Worm (Caenorhabditis elegans) whole organism, L3 larva: ENCODE data around the gene ZK669.5.

Experiments used
- elt-3 ChIP-seq, 3 experiments: fragments of 150-350 bp in 1 of 3; sonication (generic microtip) in 2 of 3; optimal IDR thresholded peaks; 2 replicates in 2 of 3; 4 replicates in 1 of 3; lab custom pipeline; 2014 to 2017; ENCODE audit warnings: missing biosample characterization in 3 of 3, missing genetic modification characterization in 3 of 3
- fkh-10 ChIP-seq: sonication (generic microtip); optimal IDR thresholded peaks from 2 replicates; lab custom pipeline; 2017; ENCODE audit warnings: missing biosample characterization, missing genetic modification reagents, missing genetic modification characterization
- lin-39 ChIP-seq: fragments of 150-350 bp; optimal IDR thresholded peaks from 2 replicates; lab custom pipeline; 2018; ENCODE audit warnings: missing biosample characterization, missing genetic modification reagents, missing genetic modification characterization
- nhr-12 ChIP-seq: fragments of 150-350 bp; optimal IDR thresholded peaks from 2 replicates; lab custom pipeline; 2014; ENCODE audit warnings: missing biosample characterization, missing genetic modification characterization
- nhr-25 ChIP-seq: sonication (generic microtip); optimal IDR thresholded peaks from 2 replicates; lab custom pipeline; 2017; ENCODE audit warnings: missing biosample characterization, missing genetic modification characterization
- pha-4 ChIP-seq: fragments of 150-350 bp; optimal IDR thresholded peaks from 2 replicates; lab custom pipeline; 2014; ENCODE audit warnings: missing biosample characterization, missing genetic modification reagents, missing genetic modification characterization
- tbx-2 ChIP-seq: sonication (generic microtip); optimal IDR thresholded peaks from 2 replicates; lab custom pipeline; 2016; ENCODE audit warnings: mild to moderate bottlenecking, missing genetic modification characterization, missing compliant biosample characterization
- ztf-11 ChIP-seq: fragments of 150-350 bp; optimal IDR thresholded peaks from 2 replicates; lab custom pipeline; 2014; ENCODE audit warnings: missing biosample characterization, missing genetic modification characterization
- ztf-4 ChIP-seq: fragments of 150-350 bp; optimal IDR thresholded peaks from 2 replicates; lab custom pipeline; 2014; ENCODE audit warnings: missing biosample characterization, missing genetic modification characterization

DNA sequence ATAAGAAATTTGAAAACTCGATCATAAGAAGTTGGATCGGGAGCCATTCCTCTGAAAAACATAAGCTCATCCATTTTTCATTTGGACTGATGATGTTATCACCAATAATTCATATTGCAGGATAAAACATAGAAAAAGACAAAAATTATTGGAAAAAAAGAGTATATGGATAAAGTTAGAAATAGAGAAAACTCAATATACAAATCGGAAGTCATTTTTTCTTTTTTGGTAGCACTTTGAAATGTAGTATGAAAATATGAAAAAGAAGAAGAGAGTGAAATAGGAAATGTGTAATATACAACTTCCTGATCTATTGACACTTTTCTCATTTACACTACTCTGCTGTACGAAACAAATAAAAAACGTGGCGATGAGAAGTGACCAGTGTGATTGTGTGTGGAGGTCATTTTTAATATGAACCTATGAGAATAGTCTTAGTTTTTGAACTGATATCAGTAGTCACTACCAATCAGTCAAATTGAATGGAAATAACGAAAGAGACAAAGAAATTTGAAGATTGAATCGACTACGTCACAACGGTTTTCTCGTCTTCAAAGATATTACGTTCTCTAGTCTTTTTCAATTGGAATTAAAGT lies at the start of gene ZK669.5:
- TF ChIP-seq pha-4 (tag; lab: Kevin White, UChicago) (no peak), lin-39 (tag; lab: Kevin White, UChicago) (no peak), tbx-2 (tag; lab: Kevin White, UChicago) (no peak), ztf-11 (tag; lab: Kevin White, UChicago) (no peak), nhr-12 (tag; lab: Kevin White, UChicago) (no peak), ztf-4 (tag; lab: Kevin White, UChicago) (no peak), fkh-10 (GFP tag; lab: Kevin White, UChicago) (no peak), nhr-25 (no peak), elt-3 (tag; optimal IDR thresholded peaks at IDR 0.05; lab: Kevin White, UChicago) (no peak)
